Fruit fly (Drosophila melanogaster): ENCODE data around the gene Targ2.

dm6 chr3L:21209921-21210532 lies 7.0 kb upstream of the Targ2 start, which contains the start of the genes CG10510 and CG10508:
- TF ChIP-seq Sin3A (optimal IDR thresholded peaks at IDR 0.05) (no peak), Myc (optimal IDR thresholded peaks at IDR 0.05) (no peak), ttk (optimal IDR thresholded peaks at IDR 0.05) (no peak), psq (optimal IDR thresholded peaks at IDR 0.05) (no peak), h (optimal IDR thresholded peaks at IDR 0.05) (no peak), insv (optimal IDR thresholded peaks at IDR 0.05) (no peak)
